Fruit fly (Drosophila melanogaster): Measurements from ENCODE around the gene path.

Gene path

dm6 chr3L:9505007-9505712 is at the start of gene path:
Gene path (minus strand): TSS chr3L:9505328.
- TF ChIP-seq dsf (GFP tag; optimal IDR thresholded peaks at IDR 0.05; ENCODE audit: borderline replicate concordance) (no peak), Hr83 (GFP tag; optimal IDR thresholded peaks at IDR 0.05; ENCODE audit: poor library complexity, severe bottlenecking) (peak; percentile 65), sv (GFP tag; optimal IDR thresholded peaks at IDR 0.05) (no peak), usp (GFP tag; optimal IDR thresholded peaks at IDR 0.05) (no peak), Hnf4 (GFP tag; optimal IDR thresholded peaks at IDR 0.05) (peak; percentile 39), Dif (GFP tag; optimal IDR thresholded peaks at IDR 0.05; ENCODE audit: partially characterized antibody) (peak; percentile 27), sage (GFP tag; optimal IDR thresholded peaks at IDR 0.05) (no peak), woc (GFP tag; optimal IDR thresholded peaks at IDR 0.05) (peak; percentile 35), OdsH (GFP tag; optimal IDR thresholded peaks at IDR 0.05) (no peak), Abd-B (GFP tag; optimal IDR thresholded peaks at IDR 0.05) (no peak), foxo (GFP tag; optimal IDR thresholded peaks at IDR 0.05) (peak in 1 of 2 experiments; percentile 27), GATAd (GFP tag; optimal IDR thresholded peaks at IDR 0.05) (no peak), HLH106 (tag; optimal IDR thresholded peaks at IDR 0.05) (peak; percentile 58), Dfd (GFP tag; optimal IDR thresholded peaks at IDR 0.05) (no peak), jim (GFP tag; optimal IDR thresholded peaks at IDR 0.05) (peak; percentile 37), Rel (GFP tag; optimal IDR thresholded peaks at IDR 0.05) (no peak), Rel (tag; optimal IDR thresholded peaks at IDR 0.05) (peak; percentile 49), CG32264 (GFP tag; optimal IDR thresholded peaks at IDR 0.05) (no peak), rgr (GFP tag; optimal IDR thresholded peaks at IDR 0.05) (peak; percentile 8), lola (GFP tag; optimal IDR thresholded peaks at IDR 0.05) (no peak), CG9705 (GFP tag; optimal IDR thresholded peaks at IDR 0.05) (no peak), Sp1 (GFP tag; optimal IDR thresholded peaks at IDR 0.05) (peak; percentile 65), dmrt93B (GFP tag; optimal IDR thresholded peaks at IDR 0.05) (no peak), Jra (GFP tag; optimal IDR thresholded peaks at IDR 0.05) (peak; percentile 14), ey (GFP tag; optimal IDR thresholded peaks at IDR 0.05) (no peak), Mio (GFP tag; optimal IDR thresholded peaks at IDR 0.05) (no peak), CrebA (GFP tag; optimal IDR thresholded peaks at IDR 0.05; ENCODE audit: borderline replicate concordance) (no peak), br (GFP tag; optimal IDR thresholded peaks at IDR 0.05) (no peak), brk (GFP tag; optimal IDR thresholded peaks at IDR 0.05) (no peak), dl (GFP tag; optimal IDR thresholded peaks at IDR 0.05; ENCODE audit: insufficient read depth in 1 of 2, partially characterized antibody in 2 of 2) (no peak), N (GFP tag; optimal IDR thresholded peaks at IDR 0.05) (no peak), tai (GFP tag; optimal IDR thresholded peaks at IDR 0.05) (peak; percentile 42), Vsx2 (GFP tag; optimal IDR thresholded peaks at IDR 0.05; ENCODE audit: partially characterized antibody) (no peak), pan (optimal IDR thresholded peaks at IDR 0.05) (no peak), psq (GFP tag; optimal IDR thresholded peaks at IDR 0.05) (no peak), h (GFP tag; optimal IDR thresholded peaks at IDR 0.05) (no peak), Myc (optimal IDR thresholded peaks at IDR 0.05) (peak; percentile 90), fru (GFP tag; optimal IDR thresholded peaks at IDR 0.05) (peak; percentile 4), Hr78 (GFP tag; optimal IDR thresholded peaks at IDR 0.05) (no peak)

DNA sequence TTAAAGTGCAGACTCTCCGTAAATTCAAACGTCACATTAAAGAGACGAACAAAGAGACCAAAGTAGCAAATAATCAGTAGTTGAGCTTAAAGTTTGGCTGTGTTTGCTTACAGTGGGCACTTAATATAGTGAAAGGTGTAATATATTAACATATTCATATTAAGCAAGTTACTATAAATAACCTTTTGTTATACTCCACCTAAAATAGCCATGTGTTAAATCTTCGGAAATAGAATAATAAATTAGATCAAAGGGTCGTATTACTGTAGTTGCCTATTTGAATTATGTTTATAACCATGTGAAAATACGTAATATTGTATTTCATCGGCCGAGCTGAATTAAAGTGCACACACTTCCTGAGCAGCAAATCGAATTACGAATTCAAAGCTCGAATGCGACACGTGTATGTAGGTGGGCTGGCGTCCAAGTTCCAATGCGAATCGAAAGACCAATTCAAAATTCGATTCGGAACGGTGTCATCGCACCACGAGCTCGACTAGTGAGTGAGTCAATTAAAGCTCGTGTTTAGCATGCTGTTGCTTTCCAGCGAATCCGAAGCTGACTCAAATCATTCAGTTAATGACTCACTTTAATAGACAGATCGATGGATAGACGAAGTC is 47.2 kb upstream of the path start:
- no peak for TF ChIP-seq CrebA (GFP tag; optimal IDR thresholded peaks at IDR 0.05; ENCODE audit: borderline replicate concordance)
- no peak for TF ChIP-seq HLH106 (tag; optimal IDR thresholded peaks at IDR 0.05)
- no peak for TF ChIP-seq lola (GFP tag; optimal IDR thresholded peaks at IDR 0.05)
- TF ChIP-seq Hnf4 (GFP tag; optimal IDR thresholded peaks at IDR 0.05): no peak
- no peak for TF ChIP-seq Rel (GFP tag; optimal IDR thresholded peaks at IDR 0.05)
- no peak for TF ChIP-seq Rel (tag; optimal IDR thresholded peaks at IDR 0.05)
- TF ChIP-seq Hr83 (GFP tag; optimal IDR thresholded peaks at IDR 0.05; ENCODE audit: poor library complexity, severe bottlenecking): no peak
- no peak for TF ChIP-seq CG9705 (GFP tag; optimal IDR thresholded peaks at IDR 0.05)
- no peak for TF ChIP-seq tai (GFP tag; optimal IDR thresholded peaks at IDR 0.05)
- TF ChIP-seq Sp1 (GFP tag; optimal IDR thresholded peaks at IDR 0.05): no peak
- no peak for TF ChIP-seq Jra (GFP tag; optimal IDR thresholded peaks at IDR 0.05)
- TF ChIP-seq Vsx2 (GFP tag; optimal IDR thresholded peaks at IDR 0.05; ENCODE audit: partially characterized antibody): no peak
- no peak for TF ChIP-seq jim (GFP tag; optimal IDR thresholded peaks at IDR 0.05)
- TF ChIP-seq pan (optimal IDR thresholded peaks at IDR 0.05): no peak
- TF ChIP-seq dmrt93B (GFP tag; optimal IDR thresholded peaks at IDR 0.05): no peak
- no peak for TF ChIP-seq N (GFP tag; optimal IDR thresholded peaks at IDR 0.05)

All from whole organism, wandering third instar larva.